Worm (Caenorhabditis elegans) whole organism, mixed stage, embryonic: ENCODE results near the gene nhr-282.

Source experiments
- M03D4.4 ChIP-seq: sonication (generic microtip); optimal IDR thresholded peaks from 2 replicates; lab custom pipeline; 2017; ENCODE audit warnings: mild to moderate bottlenecking, missing genetic modification characterization, missing compliant biosample characterization
- ceh-39 ChIP-seq: fragments of 150-350 bp; optimal IDR thresholded peaks from 2 replicates; lab custom pipeline; 2014; ENCODE audit warnings: missing biosample characterization, missing genetic modification characterization
- ceh-43 ChIP-seq: fragments of 200-800 bp; sonication (Bioruptor generic); optimal IDR thresholded peaks from 2 replicates; lab custom pipeline; 2018; ENCODE audit warnings: mild to moderate bottlenecking, missing genetic modification characterization, moderate library complexity, missing compliant biosample characterization
- lsy-2 ChIP-seq: fragments of 150-350 bp; optimal IDR thresholded peaks from 2 replicates; lab custom pipeline; 2014; ENCODE audit warnings: missing biosample characterization, missing genetic modification characterization
- nhr-237 ChIP-seq: fragments of 150-350 bp; optimal IDR thresholded peaks from 2 replicates; lab custom pipeline; 2014; ENCODE audit warnings: missing biosample characterization, missing genetic modification characterization
- nhr-28 ChIP-seq: fragments of 150-350 bp; optimal IDR thresholded peaks from 2 replicates; lab custom pipeline; 2014; ENCODE audit warnings: missing biosample characterization, missing genetic modification characterization
- nhr-76 ChIP-seq: sonication (generic microtip); optimal IDR thresholded peaks from 2 replicates; lab custom pipeline; 2017; ENCODE audit warnings: missing biosample characterization, missing genetic modification characterization
- sptf-1 ChIP-seq: sonication (generic microtip); optimal IDR thresholded peaks from 2 replicates; lab custom pipeline; 2017; ENCODE audit warnings: mild to moderate bottlenecking, missing genetic modification characterization, moderate library complexity, missing compliant biosample characterization
- unc-62 ChIP-seq: fragments of 150-350 bp; optimal IDR thresholded peaks from 2 replicates; lab custom pipeline; 2014; ENCODE audit warnings: missing biosample characterization, missing genetic modification reagents, missing genetic modification characterization
- zip-8 ChIP-seq: fragments of 150-350 bp; optimal IDR thresholded peaks from 2 replicates; lab custom pipeline; 2014; ENCODE audit warnings: missing biosample characterization, missing genetic modification characterization

ce11 chrV:15821398-15821797 is 9.3 kb downstream of the nhr-282 start, which contains the start of gene srbc-49:
- TF ChIP-seq nhr-237 (tag; lab: Kevin White, UChicago) (no peak), nhr-76 (no peak), sptf-1 (tag; lab: Kevin White, UChicago) (no peak), nhr-28 (tag; lab: Kevin White, UChicago) (no peak), unc-62 (GFP tag; lab: Kevin White, UChicago) (no peak), M03D4.4 (tag; lab: Kevin White, UChicago) (no peak), lsy-2 (tag; lab: Kevin White, UChicago) (no peak), zip-8 (no peak), ceh-39 (tag; lab: Kevin White, UChicago) (no peak), ceh-43 (GFP tag; lab: Kevin White, UChicago) (no peak)
